Worm (Caenorhabditis elegans) whole organism, L4 larva: ENCODE data around the gene ceh-20.

Source experiments
- D1046.2 ChIP-seq: fragments of 200-800 bp; sonication (Bioruptor generic); IDR thresholded peaks from 2 replicates; pipeline ENCODE4 v1.3.6; 2022; ENCODE audit warnings: missing genetic modification characterization, missing compliant biosample characterization
- F10B5.3 ChIP-seq: sonication (generic microtip); optimal IDR thresholded peaks from 2 replicates; lab custom pipeline; 2016; ENCODE audit warnings: mild to moderate bottlenecking, missing genetic modification characterization, missing compliant biosample characterization
- F26F4.8 ChIP-seq: fragments of 200-800 bp; sonication (Bioruptor generic); conservative IDR thresholded peaks from 2 replicates; pipeline ENCODE4 v1.3.6; 2022; ENCODE audit warnings: missing genetic modification characterization, missing compliant biosample characterization
- R02D3.7 ChIP-seq: fragments of 150-350 bp; sonication (generic microtip); optimal IDR thresholded peaks from 3 replicates; lab custom pipeline; 2014; ENCODE audit warnings: missing biosample characterization, missing genetic modification characterization
- T20F7.1 ChIP-seq: fragments of 200-800 bp; sonication (Bioruptor generic); optimal IDR thresholded peaks from 2 replicates; lab custom pipeline; 2018; ENCODE audit warnings: mild to moderate bottlenecking, missing genetic modification characterization, missing compliant biosample characterization
- ZK337.2 ChIP-seq: fragments of 200-800 bp; sonication (Bioruptor generic); IDR thresholded peaks from 2 replicates; pipeline ENCODE4 v1.3.6; 2022; ENCODE audit warnings: missing genetic modification reagents, missing genetic modification characterization, missing compliant biosample characterization
- ZK546.5 ChIP-seq, 2 experiments: sonication (generic microtip); optimal IDR thresholded peaks; 2 replicates each; lab custom pipeline; 2017; ENCODE audit warnings: missing biosample characterization in 2 of 2, missing genetic modification characterization in 2 of 2
- attf-4 ChIP-seq: sonication (generic microtip); optimal IDR thresholded peaks from 3 replicates; lab custom pipeline; 2017; ENCODE audit warnings: missing biosample characterization, missing genetic modification characterization
- ceh-20 ChIP-seq: fragments of 200-800 bp; sonication (Bioruptor generic); IDR thresholded peaks from 2 replicates; pipeline ENCODE4 v1.3.6; 2022; ENCODE audit warnings: missing genetic modification reagents, missing genetic modification characterization, missing compliant biosample characterization
- ceh-28 ChIP-seq: fragments of 150-350 bp; optimal IDR thresholded peaks from 2 replicates; lab custom pipeline; 2014; ENCODE audit warnings: missing biosample characterization, missing genetic modification reagents, missing genetic modification characterization
- ceh-44 ChIP-seq: fragments of 200-800 bp; sonication (Bioruptor generic); IDR thresholded peaks from 2 replicates; pipeline ENCODE4 v1.3.6; 2022; ENCODE audit warnings: missing genetic modification reagents, missing genetic modification characterization, missing compliant biosample characterization
- ceh-62 ChIP-seq: sonication (generic microtip); optimal IDR thresholded peaks from 2 replicates; lab custom pipeline; 2017; ENCODE audit warnings: missing biosample characterization, missing genetic modification characterization
- ces-1 ChIP-seq: fragments of 150-350 bp; sonication (generic microtip); optimal IDR thresholded peaks from 4 replicates; lab custom pipeline; 2014; ENCODE audit warnings: missing biosample characterization, missing genetic modification reagents, missing genetic modification characterization
- cey-2 ChIP-seq: sonication (generic microtip); optimal IDR thresholded peaks from 3 replicates; lab custom pipeline; 2017; ENCODE audit warnings: missing genetic modification characterization, mild to moderate bottlenecking, missing compliant biosample characterization, antibody characterized with exemption, borderline replicate concordance; ENCODE audit not compliant: insufficient read depth
- daf-8 ChIP-seq: fragments of 200-800 bp; sonication (Bioruptor generic); IDR thresholded peaks from 2 replicates; pipeline ENCODE4 v1.3.6; 2022; ENCODE audit warnings: missing genetic modification characterization, missing compliant biosample characterization
- dmd-6 ChIP-seq: fragments of 200-800 bp; sonication (Bioruptor generic); IDR thresholded peaks from 2 replicates; pipeline ENCODE4 v1.3.6; 2022; ENCODE audit warnings: missing genetic modification reagents, missing genetic modification characterization, missing compliant biosample characterization
- dmd-8 ChIP-seq: fragments of 200-800 bp; sonication (Bioruptor generic); IDR thresholded peaks from 2 replicates; pipeline ENCODE4 v1.3.6; 2022; ENCODE audit warnings: missing genetic modification characterization, missing compliant biosample characterization
- fkh-10 ChIP-seq: fragments of 150-350 bp; optimal IDR thresholded peaks from 2 replicates; lab custom pipeline; 2014; ENCODE audit warnings: missing biosample characterization, missing genetic modification reagents, missing genetic modification characterization
- fos-1 ChIP-seq: fragments of 150-350 bp; optimal IDR thresholded peaks from 2 replicates; lab custom pipeline; 2014; ENCODE audit warnings: missing biosample characterization, missing genetic modification characterization
- hif-1 ChIP-seq, 2 experiments: sonication (generic microtip); optimal IDR thresholded peaks; 2 replicates each; lab custom pipeline; 2016 to 2017; ENCODE audit warnings: missing compliant biosample characterization in 2 of 2, missing genetic modification characterization in 2 of 2, missing genetic modification reagents in 2 of 2, missing genotype in 2 of 2, mild to moderate bottlenecking in 1 of 2
- hlh-11 ChIP-seq: fragments of 200-800 bp; sonication (Bioruptor generic); optimal IDR thresholded peaks from 2 replicates; lab custom pipeline; 2018; ENCODE audit warnings: mild to moderate bottlenecking, missing genetic modification characterization, missing compliant biosample characterization
- hmg-1.1 ChIP-seq: fragments of 200-800 bp; sonication (Bioruptor generic); IDR thresholded peaks from 2 replicates; pipeline ENCODE4 v1.3.6; 2022; ENCODE audit warnings: missing genetic modification reagents, missing genetic modification characterization, missing compliant biosample characterization
- jun-1 ChIP-seq: fragments of 150-350 bp; optimal IDR thresholded peaks from 2 replicates; lab custom pipeline; 2014; ENCODE audit warnings: missing biosample characterization, missing genetic modification reagents, missing genetic modification characterization
- lim-7 ChIP-seq: fragments of 200-800 bp; sonication (Bioruptor generic); IDR thresholded peaks from 2 replicates; pipeline ENCODE4 v1.3.6; 2022; ENCODE audit warnings: missing genetic modification characterization, missing compliant biosample characterization
- lin-13 ChIP-seq: fragments of 150-350 bp; optimal IDR thresholded peaks from 2 replicates; lab custom pipeline; 2014; ENCODE audit warnings: missing biosample characterization, missing genetic modification reagents, missing genetic modification characterization
- lin-29 ChIP-seq: fragments of 200-800 bp; sonication (Bioruptor generic); IDR thresholded peaks from 2 replicates; pipeline ENCODE4 v1.3.6; 2022; ENCODE audit warnings: missing genetic modification reagents, missing genetic modification characterization, missing compliant biosample characterization
- lin-38 ChIP-seq: fragments of 200-800 bp; sonication (Bioruptor generic); IDR thresholded peaks from 2 replicates; pipeline ENCODE4 v1.3.6; 2022; ENCODE audit warnings: missing genetic modification reagents, missing genetic modification characterization, missing compliant biosample characterization
- lir-3 ChIP-seq: sonication (generic microtip); optimal IDR thresholded peaks from 2 replicates; lab custom pipeline; 2016; ENCODE audit warnings: mild to moderate bottlenecking, missing genetic modification characterization, missing compliant biosample characterization
- nhr-102 ChIP-seq: sonication (generic microtip); optimal IDR thresholded peaks from 2 replicates; lab custom pipeline; 2016; ENCODE audit warnings: mild to moderate bottlenecking, missing genetic modification characterization, moderate library complexity, missing compliant biosample characterization
- nhr-111 ChIP-seq: fragments of 200-800 bp; sonication (Bioruptor generic); optimal IDR thresholded peaks from 2 replicates; lab custom pipeline; 2018; ENCODE audit warnings: mild to moderate bottlenecking, missing genetic modification characterization, missing compliant biosample characterization
- nhr-25 ChIP-seq: sonication (generic microtip); optimal IDR thresholded peaks from 2 replicates; lab custom pipeline; 2017; ENCODE audit warnings: missing genetic modification characterization, mild to moderate bottlenecking, missing compliant biosample characterization, antibody characterized with exemption, moderate library complexity, borderline replicate concordance; ENCODE audit not compliant: insufficient read depth
- nhr-41 ChIP-seq: fragments of 200-800 bp; sonication (Bioruptor generic); IDR thresholded peaks from 2 replicates; pipeline ENCODE4 v1.3.6; 2022; ENCODE audit warnings: missing genetic modification reagents, missing genetic modification characterization, missing compliant biosample characterization
- nhr-42 ChIP-seq: fragments of 200-800 bp; sonication (Bioruptor generic); IDR thresholded peaks from 2 replicates; pipeline ENCODE4 v1.3.6; 2022; ENCODE audit warnings: missing genetic modification characterization, missing compliant biosample characterization
- nhr-48 ChIP-seq: sonication (generic microtip); optimal IDR thresholded peaks from 2 replicates; lab custom pipeline; 2016; ENCODE audit warnings: mild to moderate bottlenecking, missing genetic modification characterization, missing compliant biosample characterization
- nhr-6 ChIP-seq: fragments of 150-350 bp; optimal IDR thresholded peaks from 2 replicates; lab custom pipeline; 2014; ENCODE audit warnings: missing biosample characterization, missing genetic modification characterization
- nhr-76 ChIP-seq: fragments of 150-350 bp; optimal IDR thresholded peaks from 2 replicates; lab custom pipeline; 2014; ENCODE audit warnings: missing biosample characterization, missing genetic modification characterization
- pha-4 ChIP-seq, 2 experiments: fragments of 150-350 bp in 1 of 2; fragments of 200-800 bp in 1 of 2; sonication (Bioruptor generic) in 1 of 2; IDR thresholded peaks in 1 of 2; optimal IDR thresholded peaks in 1 of 2; 2 replicates each; pipeline versions ENCODE4 v1.3.6 to Lab custom; 2014 to 2022; ENCODE audit warnings: missing genetic modification characterization in 2 of 2, missing genetic modification reagents in 2 of 2, missing biosample characterization in 1 of 2, missing compliant biosample characterization in 1 of 2
- skn-1 ChIP-seq: fragments of 150-350 bp; optimal IDR thresholded peaks from 2 replicates; lab custom pipeline; 2014; ENCODE audit warnings: missing biosample characterization, missing genetic modification characterization
- snpc-4 ChIP-seq: fragments of 150-350 bp; optimal IDR thresholded peaks from 2 replicates; lab custom pipeline; 2014; ENCODE audit warnings: missing biosample characterization, missing genetic modification characterization
- spr-1 ChIP-seq: sonication (generic microtip); optimal IDR thresholded peaks from 2 replicates; lab custom pipeline; 2016; ENCODE audit warnings: mild to moderate bottlenecking, missing genetic modification characterization, missing compliant biosample characterization
- spr-3 ChIP-seq: fragments of 200-800 bp; sonication (Bioruptor generic); optimal IDR thresholded peaks from 2 replicates; lab custom pipeline; 2018; ENCODE audit warnings: mild to moderate bottlenecking, missing genetic modification characterization, missing compliant biosample characterization
- unc-130 ChIP-seq: sonication (generic microtip); optimal IDR thresholded peaks from 2 replicates; lab custom pipeline; 2016; ENCODE audit warnings: missing genetic modification reagents, missing genetic modification characterization, missing compliant biosample characterization
- zag-1 ChIP-seq: fragments of 150-350 bp; optimal IDR thresholded peaks from 2 replicates; lab custom pipeline; 2014; ENCODE audit warnings: missing biosample characterization, missing genetic modification characterization
- zfp-2 ChIP-seq: sonication (generic microtip); optimal IDR thresholded peaks from 2 replicates; lab custom pipeline; 2016; ENCODE audit warnings: mild to moderate bottlenecking, missing genetic modification characterization, missing compliant biosample characterization
- zfp-3 ChIP-seq: fragments of 200-800 bp; sonication (Bioruptor generic); conservative IDR thresholded peaks from 2 replicates; pipeline ENCODE4 v1.3.6; 2022; ENCODE audit warnings: missing genetic modification reagents, missing genetic modification characterization, missing compliant biosample characterization
- zip-11 ChIP-seq: fragments of 200-800 bp; sonication (Bioruptor generic); IDR thresholded peaks from 2 replicates; pipeline ENCODE4 v1.3.6; 2022; ENCODE audit warnings: missing genetic modification characterization, missing compliant biosample characterization
- ztf-11 ChIP-seq: fragments of 150-350 bp; optimal IDR thresholded peaks from 2 replicates; lab custom pipeline; 2014; ENCODE audit warnings: missing biosample characterization, missing genetic modification characterization
- ztf-7 ChIP-seq: fragments of 150-350 bp; optimal IDR thresholded peaks from 2 replicates; lab custom pipeline; 2014; ENCODE audit warnings: missing biosample characterization, missing genetic modification characterization

The ceh-20 gene

ce11 chrIII:7029105-7029504 is 49.4 kb downstream of the ceh-20 start, which contains the start of gene cyk-1:
TSS of gene cyk-1 (minus strand) at chrIII:7029205.
- no peak for TF ChIP-seq attf-4 (tag; lab: Kevin White, UChicago)
- TF ChIP-seq lin-38 (GFP tag; lab: Robert Waterston, UW), result no peak
- TF ChIP-seq jun-1 (tag; lab: Kevin White, UChicago), result no peak
- no peak for TF ChIP-seq dmd-8 (GFP tag; lab: Robert Waterston, UW)
- no peak for TF ChIP-seq daf-8 (GFP tag; lab: Robert Waterston, UW)
- TF ChIP-seq lim-7 (GFP tag; lab: Robert Waterston, UW), result no peak
- TF ChIP-seq lin-13 (GFP tag; lab: Kevin White, UChicago), result no peak
- no peak for TF ChIP-seq D1046.2 (GFP tag; lab: Robert Waterston, UW)
- no peak for TF ChIP-seq ceh-44 (GFP tag; lab: Robert Waterston, UW)
- TF ChIP-seq fkh-10 (GFP tag; lab: Kevin White, UChicago), result no peak
- no peak for TF ChIP-seq snpc-4
- TF ChIP-seq hmg-1.1 (GFP tag; lab: Robert Waterston, UW), result no peak
- no peak for TF ChIP-seq R02D3.7 (tag; lab: Kevin White, UChicago)
- TF ChIP-seq ceh-20, result no peak
- no peak for TF ChIP-seq ZK337.2
- TF ChIP-seq lir-3, result no peak
- no peak for TF ChIP-seq dmd-6 (GFP tag; lab: Robert Waterston, UW)
- no peak for TF ChIP-seq ces-1
- no peak for TF ChIP-seq nhr-42
- TF ChIP-seq, all 104 proteins: peak for 0

ce11 chrIII:7030044-7030804 is 50.5 kb downstream of the ceh-20 start:
- TF ChIP-seq ceh-20 (no peak), ceh-44 (GFP tag; lab: Robert Waterston, UW) (no peak), lin-29 (GFP tag; lab: Robert Waterston, UW) (no peak), zip-11 (GFP tag; lab: Robert Waterston, UW) (no peak), ceh-28 (tag; lab: Kevin White, UChicago) (no peak), T20F7.1 (GFP tag; lab: Kevin White, UChicago) (no peak), F10B5.3 (no peak), ztf-7 (tag; lab: Kevin White, UChicago) (no peak), spr-1 (peak; percentile 23), dmd-8 (GFP tag; lab: Robert Waterston, UW) (no peak), hmg-1.1 (GFP tag; lab: Robert Waterston, UW) (peak; percentile 51; the same call in 1 of the 2 replicates), spr-3 (GFP tag; lab: Kevin White, UChicago) (no peak), unc-130 (GFP tag; lab: Kevin White, UChicago) (no peak), nhr-102 (tag; lab: Kevin White, UChicago) (no peak), nhr-48 (no peak), nhr-76 (tag; lab: Kevin White, UChicago) (no peak), hlh-11 (tag; lab: Kevin White, UChicago) (peak; percentile 22), dmd-6 (GFP tag; lab: Robert Waterston, UW) (peak; percentile 61), lir-3 (no peak), nhr-6 (tag; lab: Kevin White, UChicago) (no peak), hif-1 (tag; optimal IDR thresholded peaks at IDR 0.05; lab: Kevin White, UChicago) (no peak), ZK546.5 (tag; optimal IDR thresholded peaks at IDR 0.05; lab: Kevin White, UChicago) (no peak), ceh-62 (tag; lab: Kevin White, UChicago) (no peak), zfp-3 (GFP tag; lab: Robert Waterston, UW) (no peak), pha-4 (GFP tag; IDR thresholded peaks at IDR 0.05; lab: Robert Waterston, UW) (0 out of 2 replicates have a peak, but pooled peaks have one; percentile 52), pha-4 (tag; optimal IDR thresholded peaks at IDR 0.05; lab: Kevin White, UChicago) (no peak), nhr-41 (GFP tag; lab: Robert Waterston, UW) (no peak), nhr-111 (GFP tag; lab: Kevin White, UChicago) (peak; percentile 34), F26F4.8 (no peak), zfp-2 (tag; lab: Kevin White, UChicago) (no peak), cey-2 (tag; lab: Kevin White, UChicago) (no peak), zag-1 (no peak), nhr-25 (no peak), ztf-11 (tag; lab: Kevin White, UChicago) (no peak), daf-8 (GFP tag; lab: Robert Waterston, UW) (no peak), fos-1 (no peak), skn-1 (tag; lab: Kevin White, UChicago) (no peak), nhr-42 (no peak)
